2 fruit fly cellular contexts compared by ENCODE assay signal in genomic region chr3L:11491874-11492268, dm6.
TF ChIP-seq lines count a peak whose summit lies in the region.

No protein-coding gene starts in this region.

- no peak for TF ChIP-seq CTCF in whole organism, embryonic (GFP tag; optimal IDR thresholded peaks at IDR 0.05; lab: Kevin White, UChicago)

TF ChIP-seq in whole organism, adult, 20 proteins besides CTCF, POLR2A, EP300 and RAD21:
- peak; percentile 70 for TF ChIP-seq kay (GFP tag; lab: Kevin White, UChicago; ENCODE audit: borderline replicate concordance)
- no peak for TF ChIP-seq CG1620 (GFP tag; optimal IDR thresholded peaks at IDR 0.05; lab: Kevin White, UChicago)
TF ChIP-seq in whole organism, adult: peak in this region for 1.

TF ChIP-seq in whole organism, embryonic, 481 proteins besides CTCF, POLR2A, EP300 and RAD21 (continues in another document):
- TF ChIP-seq hkb (optimal IDR thresholded peaks at IDR 0.05; lab: Kevin White, UChicago) = no peak
- no peak for TF ChIP-seq hkb (GFP tag; IDR thresholded peaks at IDR 0.05; lab: Robert Waterston, UW)
- TF ChIP-seq hth (optimal IDR thresholded peaks at IDR 0.05; lab: Kevin White, UChicago) = no peak
- TF ChIP-seq tup (GFP tag; optimal IDR thresholded peaks at IDR 0.05; lab: Kevin White, UChicago) = no peak
- TF ChIP-seq Eip74EF (GFP tag; optimal IDR thresholded peaks at IDR 0.05; lab: Kevin White, UChicago) = no peak
- TF ChIP-seq CG14710 (tag; optimal IDR thresholded peaks at IDR 0.05; lab: Kevin White, UChicago) = peak; percentile 30
- peak in 1 of 2 experiments; percentile 17 for TF ChIP-seq eve (GFP tag; optimal IDR thresholded peaks at IDR 0.05; lab: Kevin White, UChicago)
- TF ChIP-seq CG3726 (GFP tag; IDR thresholded peaks at IDR 0.05; lab: Robert Waterston, UW) = no peak
- peak; percentile 51 for TF ChIP-seq ATbp (GFP tag; optimal IDR thresholded peaks at IDR 0.05; lab: Kevin White, UChicago)
- no peak for TF ChIP-seq CG18011 (GFP tag; optimal IDR thresholded peaks at IDR 0.05; lab: Kevin White, UChicago)
- TF ChIP-seq CG11247 (GFP tag; IDR thresholded peaks at IDR 0.05; lab: Robert Waterston, UW) = no peak
- no peak for TF ChIP-seq B-H1 (GFP tag; IDR thresholded peaks at IDR 0.05; lab: Robert Waterston, UW)
- 0 out of 3 replicates have a peak, but pooled peaks have one; percentile 11 for TF ChIP-seq ci (GFP tag; IDR thresholded peaks at IDR 0.05; lab: Robert Waterston, UW)
- TF ChIP-seq fd96Cb (tag; optimal IDR thresholded peaks at IDR 0.05; lab: Kevin White, UChicago) = peak; percentile 13
- no peak for TF ChIP-seq dm (GFP tag; optimal IDR thresholded peaks at IDR 0.05; lab: Kevin White, UChicago)
- TF ChIP-seq mld (GFP tag; IDR thresholded peaks at IDR 0.05; lab: Robert Waterston, UW; ENCODE audit: partially characterized antibody) = no peak
- TF ChIP-seq CG18619 (GFP tag; optimal IDR thresholded peaks at IDR 0.05; lab: Kevin White, UChicago) = no peak
- peak; percentile 8 for TF ChIP-seq cg (GFP tag; optimal IDR thresholded peaks at IDR 0.05; lab: Kevin White, UChicago)
- TF ChIP-seq CG16863 (GFP tag; optimal IDR thresholded peaks at IDR 0.05; lab: Kevin White, UChicago) = no peak
- no peak for TF ChIP-seq ind (GFP tag; optimal IDR thresholded peaks at IDR 0.05; lab: Kevin White, UChicago)
- no peak for TF ChIP-seq CG7556 (GFP tag; optimal IDR thresholded peaks at IDR 0.05; lab: Kevin White, UChicago)
- peak; percentile 75 for TF ChIP-seq Med (GFP tag; lab: Kevin White, UChicago)
- TF ChIP-seq CG2875 (GFP tag; optimal IDR thresholded peaks at IDR 0.05; lab: Kevin White, UChicago) = peak; percentile 56
- no peak for TF ChIP-seq Jarid2 (GFP tag; optimal IDR thresholded peaks at IDR 0.05; lab: Kevin White, UChicago)
- TF ChIP-seq vnd (GFP tag; IDR thresholded peaks at IDR 0.05; lab: Robert Waterston, UW; ENCODE audit: partially characterized antibody) = no peak
- no peak for TF ChIP-seq CG8478 (optimal IDR thresholded peaks at IDR 0.05; lab: Kevin White, UChicago)
- peak in 1 of 2 experiments; percentile 58 for TF ChIP-seq bsh (GFP tag; optimal IDR thresholded peaks at IDR 0.05; lab: Kevin White, UChicago)
- no peak for TF ChIP-seq CG11695 (GFP tag; IDR thresholded peaks at IDR 0.05; lab: Robert Waterston, UW)
- no peak for TF ChIP-seq CG3838 (GFP tag; optimal IDR thresholded peaks at IDR 0.05; lab: Kevin White, UChicago)
- TF ChIP-seq CG15479 (GFP tag; optimal IDR thresholded peaks at IDR 0.05; lab: Kevin White, UChicago) = peak; percentile 13
- peak; percentile 3 for TF ChIP-seq MTF-1 (GFP tag; optimal IDR thresholded peaks at IDR 0.05; lab: Kevin White, UChicago; ENCODE audit: borderline replicate concordance)
- TF ChIP-seq CG10431 (GFP tag; optimal IDR thresholded peaks at IDR 0.05; lab: Kevin White, UChicago) = peak; percentile 4
- no peak for TF ChIP-seq CG7963 (GFP tag; IDR thresholded peaks at IDR 0.05; lab: Robert Waterston, UW; ENCODE audit: partially characterized antibody)
- peak; percentile 69 for TF ChIP-seq CG33557 (GFP tag; optimal IDR thresholded peaks at IDR 0.05; lab: Kevin White, UChicago)
- peak; percentile 56 for TF ChIP-seq dmrt11E (tag; optimal IDR thresholded peaks at IDR 0.05; lab: Kevin White, UChicago)
- TF ChIP-seq CG34376 (GFP tag; optimal IDR thresholded peaks at IDR 0.05; lab: Kevin White, UChicago) = no peak
- TF ChIP-seq sc (optimal IDR thresholded peaks at IDR 0.05; lab: Kevin White, UChicago) = no peak
- TF ChIP-seq sc (GFP tag; optimal IDR thresholded peaks at IDR 0.05; lab: Kevin White, UChicago) = peak; percentile 44
- TF ChIP-seq fd64A (GFP tag; optimal IDR thresholded peaks at IDR 0.05; lab: Kevin White, UChicago) = peak; percentile 25
- TF ChIP-seq CG6765 (GFP tag; optimal IDR thresholded peaks at IDR 0.05; lab: Kevin White, UChicago) = no peak
- peak; percentile 67 for TF ChIP-seq CG15696 (tag; optimal IDR thresholded peaks at IDR 0.05; lab: Kevin White, UChicago)
- TF ChIP-seq lola (GFP tag; optimal IDR thresholded peaks at IDR 0.05; lab: Kevin White, UChicago) = peak in 1 of 3 experiments; percentile 18
- peak; percentile 23 for TF ChIP-seq CG2202 (tag; optimal IDR thresholded peaks at IDR 0.05; lab: Kevin White, UChicago)
- peak; percentile 42 for TF ChIP-seq CG1233 (GFP tag; optimal IDR thresholded peaks at IDR 0.05; lab: Kevin White, UChicago)
- no peak for TF ChIP-seq gcm2 (GFP tag; optimal IDR thresholded peaks at IDR 0.05; lab: Kevin White, UChicago)
- TF ChIP-seq CG6813 (GFP tag; optimal IDR thresholded peaks at IDR 0.05; lab: Kevin White, UChicago) = peak; percentile 30
- TF ChIP-seq kni (GFP tag; optimal IDR thresholded peaks at IDR 0.05; lab: Kevin White, UChicago) = peak; percentile 5
- peak; percentile 58 for TF ChIP-seq CG1603 (tag; optimal IDR thresholded peaks at IDR 0.05; lab: Kevin White, UChicago)
- TF ChIP-seq zen2 (GFP tag; IDR thresholded peaks at IDR 0.05; lab: Robert Waterston, UW; ENCODE audit: partially characterized antibody) = no peak
- TF ChIP-seq ewg (GFP tag; optimal IDR thresholded peaks at IDR 0.05; lab: Kevin White, UChicago) = no peak
- TF ChIP-seq CG12942 (GFP tag; optimal IDR thresholded peaks at IDR 0.05; lab: Kevin White, UChicago) = no peak
- TF ChIP-seq so (GFP tag; IDR thresholded peaks at IDR 0.05; lab: Robert Waterston, UW) = 0 out of 3 replicates have a peak, but pooled peaks have one; percentile 36
- no peak for TF ChIP-seq D (optimal IDR thresholded peaks at IDR 0.05; lab: Kevin White, UChicago)
- TF ChIP-seq D (GFP tag; optimal IDR thresholded peaks at IDR 0.05; lab: Kevin White, UChicago) = peak; percentile 52
- peak; percentile 62 for TF ChIP-seq CG15601 (tag; optimal IDR thresholded peaks at IDR 0.05; lab: Kevin White, UChicago)
- no peak for TF ChIP-seq Hr51 (GFP tag; optimal IDR thresholded peaks at IDR 0.05; lab: Kevin White, UChicago)
- TF ChIP-seq CG11504 (tag; optimal IDR thresholded peaks at IDR 0.05; lab: Kevin White, UChicago) = no peak
- peak in 1 of 2 experiments; percentile 13 for TF ChIP-seq chif (GFP tag; optimal IDR thresholded peaks at IDR 0.05; lab: Kevin White, UChicago)
- 0 out of 3 replicates have a peak, but pooled peaks have one; percentile 3 for TF ChIP-seq z (GFP tag; IDR thresholded peaks at IDR 0.05; lab: Robert Waterston, UW)
- no peak for TF ChIP-seq Dll (GFP tag; IDR thresholded peaks at IDR 0.05; lab: Robert Waterston, UW; ENCODE audit: partially characterized antibody)
- peak; percentile 48 for TF ChIP-seq CG1529 (GFP tag; optimal IDR thresholded peaks at IDR 0.05; lab: Kevin White, UChicago)
- no peak for TF ChIP-seq nerfin-2 (GFP tag; IDR thresholded peaks at IDR 0.05; lab: Robert Waterston, UW; ENCODE audit: partially characterized antibody)
- no peak for TF ChIP-seq MESR4 (GFP tag; optimal IDR thresholded peaks at IDR 0.05; lab: Kevin White, UChicago)
- TF ChIP-seq slou (GFP tag; optimal IDR thresholded peaks at IDR 0.05; lab: Kevin White, UChicago) = no peak
- no peak for TF ChIP-seq da (GFP tag; optimal IDR thresholded peaks at IDR 0.05; lab: Kevin White, UChicago)
- peak; percentile 7 for TF ChIP-seq gem (tag; optimal IDR thresholded peaks at IDR 0.05; lab: Kevin White, UChicago)
- peak; percentile 47; the same call in 1 of the 3 replicates for TF ChIP-seq zfh1 (GFP tag; IDR thresholded peaks at IDR 0.05; lab: Robert Waterston, UW)
- no peak for TF ChIP-seq en (GFP tag; optimal IDR thresholded peaks at IDR 0.05; lab: Kevin White, UChicago)
- peak; percentile 51 for TF ChIP-seq Asciz (GFP tag; optimal IDR thresholded peaks at IDR 0.05; lab: Kevin White, UChicago)
- peak; percentile 18 for TF ChIP-seq sqz (GFP tag; optimal IDR thresholded peaks at IDR 0.05; lab: Kevin White, UChicago)
- TF ChIP-seq lmd (GFP tag; IDR thresholded peaks at IDR 0.05; lab: Robert Waterston, UW) = no peak
- peak; percentile 37 for TF ChIP-seq Spps (tag; optimal IDR thresholded peaks at IDR 0.05; lab: Kevin White, UChicago)
- no peak for TF ChIP-seq Ravus (GFP tag; IDR thresholded peaks at IDR 0.05; lab: Robert Waterston, UW)
- no peak for TF ChIP-seq otp (GFP tag; IDR thresholded peaks at IDR 0.05; lab: Robert Waterston, UW)
- no peak for TF ChIP-seq CG8089 (GFP tag; optimal IDR thresholded peaks at IDR 0.05; lab: Kevin White, UChicago)
- TF ChIP-seq sens (GFP tag; lab: Kevin White, UChicago) = peak; percentile 81
- TF ChIP-seq tap (tag; optimal IDR thresholded peaks at IDR 0.05; lab: Kevin White, UChicago) = peak; percentile 21
- TF ChIP-seq CG4730 (GFP tag; IDR thresholded peaks at IDR 0.05; lab: Robert Waterston, UW) = no peak
- TF ChIP-seq Sox100B (GFP tag; optimal IDR thresholded peaks at IDR 0.05; lab: Kevin White, UChicago) = peak; percentile 33
- no peak for TF ChIP-seq emc (GFP tag; optimal IDR thresholded peaks at IDR 0.05; lab: Kevin White, UChicago)
- peak; percentile 25 for TF ChIP-seq CG17359 (tag; optimal IDR thresholded peaks at IDR 0.05; lab: Kevin White, UChicago)
- TF ChIP-seq prd (optimal IDR thresholded peaks at IDR 0.05; lab: Kevin White, UChicago) = no peak
- no peak for TF ChIP-seq prd (GFP tag; IDR thresholded peaks at IDR 0.05; lab: Robert Waterston, UW)
- peak; percentile 15 for TF ChIP-seq CG8359 (GFP tag; optimal IDR thresholded peaks at IDR 0.05; lab: Kevin White, UChicago; ENCODE audit: borderline replicate concordance)
- TF ChIP-seq HHEX (GFP tag; optimal IDR thresholded peaks at IDR 0.05; lab: Kevin White, UChicago) = peak; percentile 17
- peak; percentile 38 for TF ChIP-seq CG8281 (tag; optimal IDR thresholded peaks at IDR 0.05; lab: Kevin White, UChicago)
- TF ChIP-seq trem (tag; optimal IDR thresholded peaks at IDR 0.05; lab: Kevin White, UChicago) = peak; percentile 3
- no peak for TF ChIP-seq pum (GFP tag; optimal IDR thresholded peaks at IDR 0.05; lab: Kevin White, UChicago)

Comparison
In these comparisons a context has a peak if more than half of its experiments do, and no peak if none do; other contexts are left out.
1. Of the 1 proteins assayed by ChIP-seq in both whole organism, embryonic and whole organism, adult: peak only in whole organism, embryonic: none; only in whole organism, adult: kay; in both: none; in neither: 0.